Fruit fly (Drosophila melanogaster): ENCODE results near the gene CG9759.
A peak's percentile ranks its signal among the peaks of the same experiment; 100 is the strongest.

The CG9759 gene

DNA sequence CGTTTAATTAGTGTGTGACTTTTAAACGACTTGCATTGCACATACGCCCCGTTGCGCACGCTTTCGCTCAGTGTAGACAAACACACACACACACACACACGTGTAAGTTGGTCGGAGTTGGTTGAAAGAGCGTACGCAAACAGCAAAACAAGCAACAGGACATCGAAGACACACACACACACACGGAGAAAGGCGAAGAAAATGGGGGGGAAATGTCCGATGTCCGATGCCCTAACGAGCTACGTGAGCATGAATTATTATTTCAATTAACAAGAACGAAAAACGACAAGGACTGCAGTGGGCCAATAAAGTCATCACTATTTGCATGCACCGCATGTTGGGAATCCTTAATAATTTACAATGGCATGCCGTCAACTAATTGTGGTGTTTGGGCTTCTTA, 8.2 kb upstream of the CG9759 start:
- TF ChIP-seq rib (GFP tag; IDR thresholded peaks at IDR 0.05): no peak
- no peak for TF ChIP-seq HLHmδ (GFP tag; optimal IDR thresholded peaks at IDR 0.05)
- no peak for TF ChIP-seq pros (GFP tag; optimal IDR thresholded peaks at IDR 0.05)
- TF ChIP-seq cad (GFP tag; optimal IDR thresholded peaks at IDR 0.05): no peak
- peak; percentile 92 for TF ChIP-seq Ets65A (GFP tag)
- TF ChIP-seq lmd (GFP tag; IDR thresholded peaks at IDR 0.05): no peak
- TF ChIP-seq Eip74EF (GFP tag; optimal IDR thresholded peaks at IDR 0.05): no peak
- TF ChIP-seq wdn (GFP tag; IDR thresholded peaks at IDR 0.05): no peak

DNA sequence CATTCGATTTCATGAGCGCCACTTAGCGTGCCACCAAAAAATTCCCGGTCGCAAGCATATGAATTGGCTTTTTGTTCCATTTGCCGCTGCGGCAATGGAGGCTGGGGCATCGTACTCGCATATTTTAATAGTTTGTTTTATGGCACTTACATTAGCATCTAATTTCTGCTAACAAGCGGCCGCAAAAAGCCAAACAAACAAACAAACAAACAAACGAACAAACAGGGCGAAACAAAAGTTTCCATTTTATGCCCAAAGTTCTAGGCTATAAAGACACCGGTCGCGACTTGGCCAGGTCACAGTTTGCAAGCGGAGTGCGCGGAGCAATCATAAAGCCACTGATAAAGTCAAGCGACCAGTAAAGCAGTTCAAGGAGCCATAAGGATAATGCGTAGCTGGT, 6.6 kb upstream of the CG9759 start, which contains the start of gene CG9269:
CG9269 (plus strand) TSS at position 301 of the 400 bp plus-strand sequence.
- TF ChIP-seq Mad (GFP tag; optimal IDR thresholded peaks at IDR 0.05): no peak
- no peak for TF ChIP-seq klu (GFP tag; IDR thresholded peaks at IDR 0.05)
- no peak for TF ChIP-seq Lim3 (GFP tag; IDR thresholded peaks at IDR 0.05)
- no peak for TF ChIP-seq Hr78 (GFP tag; optimal IDR thresholded peaks at IDR 0.05)
- no peak for TF ChIP-seq CG3995 (GFP tag; optimal IDR thresholded peaks at IDR 0.05)
- no peak for TF ChIP-seq B-H2 (GFP tag; optimal IDR thresholded peaks at IDR 0.05)
- no peak for TF ChIP-seq ftz-f1 (GFP tag; optimal IDR thresholded peaks at IDR 0.05)
- TF ChIP-seq CG18619 (GFP tag; optimal IDR thresholded peaks at IDR 0.05): no peak
- no peak for TF ChIP-seq CoRest (tag; optimal IDR thresholded peaks at IDR 0.05)
- no peak for TF ChIP-seq Dek (tag; optimal IDR thresholded peaks at IDR 0.05)
- TF ChIP-seq CG31224 (GFP tag; IDR thresholded peaks at IDR 0.05): no peak
- no peak for TF ChIP-seq B-H1 (GFP tag; IDR thresholded peaks at IDR 0.05)
- TF ChIP-seq salm (tag; optimal IDR thresholded peaks at IDR 0.05): no peak
- no peak for TF ChIP-seq Oaz (GFP tag; IDR thresholded peaks at IDR 0.05)
- no peak for TF ChIP-seq CG15073 (GFP tag; optimal IDR thresholded peaks at IDR 0.05)
- no peak for TF ChIP-seq kay (GFP tag; optimal IDR thresholded peaks at IDR 0.05)
- TF ChIP-seq br (optimal IDR thresholded peaks at IDR 0.05): no peak
- no peak for TF ChIP-seq crc (GFP tag; optimal IDR thresholded peaks at IDR 0.05)
- no peak for TF ChIP-seq pzg (GFP tag; optimal IDR thresholded peaks at IDR 0.05)

DNA sequence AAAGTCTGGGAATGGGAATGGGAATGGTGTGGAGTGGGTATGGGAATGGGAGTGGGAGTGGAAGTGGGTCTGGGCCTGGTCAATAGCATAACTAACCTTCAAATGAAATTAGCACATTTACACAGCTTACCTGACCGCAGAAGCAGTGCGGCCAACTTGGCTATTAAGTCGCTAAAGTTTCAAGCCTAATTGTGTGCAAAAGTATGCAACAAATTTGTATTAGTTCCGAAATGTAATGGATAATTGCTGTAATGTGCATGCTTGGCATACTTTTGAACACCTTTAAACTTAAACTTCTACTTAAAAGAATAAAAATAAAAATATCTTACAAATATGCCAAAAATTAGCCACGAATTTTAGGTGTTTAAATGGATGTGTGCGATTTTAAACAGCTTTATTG, 6.0 kb upstream of the CG9759 start:
- 0 out of 3 replicates have a peak, but pooled peaks have one; percentile 16 for TF ChIP-seq CG14860 (GFP tag; IDR thresholded peaks at IDR 0.05; ENCODE audit: partially characterized antibody)
- TF ChIP-seq CG4328 (GFP tag; optimal IDR thresholded peaks at IDR 0.05): no peak
- no peak for TF ChIP-seq Sin3A (optimal IDR thresholded peaks at IDR 0.05)
- TF ChIP-seq CG13296 (GFP tag; optimal IDR thresholded peaks at IDR 0.05): no peak
- TF ChIP-seq Mrtf (GFP tag; IDR thresholded peaks at IDR 0.05): 0 out of 3 replicates have a peak, but pooled peaks have one; percentile 23
- peak; percentile 75 for TF ChIP-seq CG8290 (GFP tag; optimal IDR thresholded peaks at IDR 0.05)
- TF ChIP-seq CG8290 (tag; optimal IDR thresholded peaks at IDR 0.05): peak in 1 of 2 experiments; percentile 85
- TF ChIP-seq slbo (GFP tag; IDR thresholded peaks at IDR 0.05): no peak
- TF ChIP-seq CG17802 (tag; optimal IDR thresholded peaks at IDR 0.05): no peak
- peak; percentile 30 for TF ChIP-seq sens (GFP tag)
- TF ChIP-seq CG12769 (tag; optimal IDR thresholded peaks at IDR 0.05): peak; percentile 83
- peak; percentile 82; the same call in 1 of the 2 replicates for TF ChIP-seq CG17612 (GFP tag; IDR thresholded peaks at IDR 0.05)
- no peak for TF ChIP-seq bsh (GFP tag; optimal IDR thresholded peaks at IDR 0.05)
- TF ChIP-seq Sry-β (GFP tag; optimal IDR thresholded peaks at IDR 0.05): peak; percentile 11

All from whole organism, embryonic.